Fruit fly (Drosophila melanogaster) whole organism, prepupa: ENCODE measurements around the gene CG44271.
A peak's percentile ranks its signal among the peaks of the same experiment; 100 is the strongest.

Experiments
- Blimp-1 ChIP-seq: fragments of 200-800 bp; sonication (Bioruptor generic); optimal IDR thresholded peaks from 3 replicates; lab custom pipeline; 2017; ENCODE audit warnings: missing biosample characterization, missing genetic modification characterization, mild to moderate bottlenecking, moderate library complexity, missing genetic modification reagents
- CG10631 ChIP-seq: fragments of 200-800 bp; sonication (Bioruptor generic); optimal IDR thresholded peaks from 2 replicates; lab custom pipeline; 2016; ENCODE audit warnings: missing biosample characterization, missing genetic modification characterization
- CG11762 ChIP-seq: fragments of 200-800 bp; sonication (Bioruptor generic); optimal IDR thresholded peaks from 3 replicates; lab custom pipeline; 2016; ENCODE audit warnings: missing biosample characterization, missing genetic modification characterization; ENCODE audit not compliant: insufficient read depth
- CG15336 ChIP-seq: fragments of 200-800 bp; sonication (Bioruptor generic); IDR thresholded peaks from 2 replicates; pipeline ENCODE4 v1.3.6; 2022; ENCODE audit warnings: missing biosample characterization, missing genetic modification characterization
- CG1621 ChIP-seq: fragments of 200-800 bp; sonication (Bioruptor generic); optimal IDR thresholded peaks from 3 replicates; lab custom pipeline; 2018; ENCODE audit warnings: missing biosample characterization, mild to moderate bottlenecking, missing genetic modification characterization
- CG16779 ChIP-seq: fragments of 200-800 bp; sonication (Bioruptor generic); optimal IDR thresholded peaks from 3 replicates; lab custom pipeline; 2017; ENCODE audit warnings: missing biosample characterization, mild to moderate bottlenecking, missing genetic modification characterization
- CG3032 ChIP-seq: fragments of 200-800 bp; optimal IDR thresholded peaks from 2 replicates; lab custom pipeline; 2019; ENCODE audit warnings: missing biosample characterization, mild to moderate bottlenecking, missing genetic modification characterization, moderate library complexity
- CG31627 ChIP-seq: fragments of 200-800 bp; sonication (Bioruptor generic); optimal IDR thresholded peaks from 3 replicates; lab custom pipeline; 2016; ENCODE audit warnings: missing biosample characterization, missing genetic modification characterization
- CG34406 ChIP-seq: fragments of 200-800 bp; sonication (Bioruptor generic); optimal IDR thresholded peaks from 3 replicates; lab custom pipeline; 2016; ENCODE audit warnings: missing biosample characterization, missing genetic modification characterization
- CG4318 ChIP-seq: fragments of 200-800 bp; sonication (Bioruptor generic); optimal IDR thresholded peaks from 3 replicates; lab custom pipeline; 2017; ENCODE audit warnings: missing biosample characterization, mild to moderate bottlenecking, missing genetic modification characterization
- CG6276 ChIP-seq: fragments of 200-800 bp; sonication (Bioruptor generic); optimal IDR thresholded peaks from 2 replicates; lab custom pipeline; 2017; ENCODE audit warnings: missing biosample characterization, mild to moderate bottlenecking, missing genetic modification characterization
- CG6792 ChIP-seq: fragments of 200-800 bp; sonication (Bioruptor generic); optimal IDR thresholded peaks from 3 replicates; lab custom pipeline; 2016; ENCODE audit warnings: missing biosample characterization, missing genetic modification characterization
- CG6808 ChIP-seq: fragments of 200-800 bp; sonication (Bioruptor generic); optimal IDR thresholded peaks from 3 replicates; lab custom pipeline; 2017; ENCODE audit warnings: missing biosample characterization, missing genetic modification characterization, mild to moderate bottlenecking, moderate library complexity, missing genetic modification reagents
- CG6854 ChIP-seq: fragments of 200-800 bp; sonication (Bioruptor generic); optimal IDR thresholded peaks from 2 replicates; lab custom pipeline; 2017; ENCODE audit warnings: missing biosample characterization, mild to moderate bottlenecking, missing genetic modification characterization
- CG7368 ChIP-seq: fragments of 200-800 bp; sonication (Bioruptor generic); optimal IDR thresholded peaks from 3 replicates; lab custom pipeline; 2016; ENCODE audit warnings: missing biosample characterization, missing genetic modification characterization
- CG8119 ChIP-seq: fragments of 200-800 bp; sonication (Bioruptor generic); IDR thresholded peaks from 3 replicates; pipeline ENCODE4 v1.3.6; 2022; ENCODE audit warnings: missing biosample characterization, missing genetic modification characterization
- CG8319 ChIP-seq: fragments of 200-800 bp; sonication (Bioruptor generic); optimal IDR thresholded peaks from 3 replicates; lab custom pipeline; 2016; ENCODE audit warnings: missing biosample characterization, missing genetic modification characterization
- CG8632 ChIP-seq: fragments of 200-800 bp; sonication (Bioruptor generic); optimal IDR thresholded peaks from 3 replicates; lab custom pipeline; 2016; ENCODE audit warnings: missing biosample characterization, missing genetic modification characterization
- CG9139 ChIP-seq: fragments of 200-800 bp; sonication (Bioruptor generic); optimal IDR thresholded peaks from 3 replicates; lab custom pipeline; 2017; ENCODE audit warnings: missing biosample characterization, mild to moderate bottlenecking, missing genetic modification characterization
- Eip75B ChIP-seq: fragments of 200-800 bp; sonication (Bioruptor generic); optimal IDR thresholded peaks from 3 replicates; lab custom pipeline; 2016; ENCODE audit warnings: missing biosample characterization, missing genetic modification characterization
- Eip93F ChIP-seq: fragments of 200-800 bp; sonication (Bioruptor generic); optimal IDR thresholded peaks from 2 replicates; lab custom pipeline; 2016; ENCODE audit warnings: missing biosample characterization, mild to moderate bottlenecking, missing genetic modification characterization
- Ets21C ChIP-seq: fragments of 200-800 bp; sonication (Bioruptor generic); optimal IDR thresholded peaks from 3 replicates; lab custom pipeline; 2016; ENCODE audit warnings: missing biosample characterization, missing genetic modification characterization
- Ets96B ChIP-seq: fragments of 200-800 bp; optimal IDR thresholded peaks from 2 replicates; lab custom pipeline; 2019; ENCODE audit warnings: missing biosample characterization, mild to moderate bottlenecking, missing genetic modification characterization, moderate library complexity
- Hr38 ChIP-seq: sonication (Bioruptor generic); optimal IDR thresholded peaks from 2 replicates; lab custom pipeline; 2016; ENCODE audit warnings: missing biosample characterization, missing genetic modification characterization
- Hr39 ChIP-seq: fragments of 200-800 bp; sonication (Bioruptor generic); optimal IDR thresholded peaks from 2 replicates; lab custom pipeline; 2016; ENCODE audit warnings: missing biosample characterization, missing genetic modification characterization
- Hr4 ChIP-seq: fragments of 200-800 bp; sonication (Bioruptor generic); optimal IDR thresholded peaks from 3 replicates; lab custom pipeline; 2016; ENCODE audit warnings: missing biosample characterization, missing genetic modification characterization
- Lpt ChIP-seq: fragments of 200-800 bp; sonication (Bioruptor generic); optimal IDR thresholded peaks from 3 replicates; lab custom pipeline; 2016; ENCODE audit warnings: missing biosample characterization, missing genetic modification characterization
- Met ChIP-seq: fragments of 200-800 bp; sonication (Bioruptor generic); optimal IDR thresholded peaks from 3 replicates; lab custom pipeline; 2016; ENCODE audit warnings: missing biosample characterization, missing genetic modification characterization
- OdsH ChIP-seq: fragments of 200-800 bp; sonication (Bioruptor generic); optimal IDR thresholded peaks from 3 replicates; lab custom pipeline; 2016; ENCODE audit warnings: missing biosample characterization, missing genetic modification characterization
- Smox ChIP-seq: fragments of 200-800 bp; sonication (Bioruptor generic); optimal IDR thresholded peaks from 3 replicates; lab custom pipeline; 2016; ENCODE audit warnings: missing biosample characterization, missing genetic modification characterization
- Sox14 ChIP-seq: fragments of 200-800 bp; sonication (Bioruptor generic); optimal IDR thresholded peaks from 3 replicates; lab custom pipeline; 2016; ENCODE audit warnings: missing biosample characterization, missing genetic modification characterization
- Sox15 ChIP-seq: fragments of 200-800 bp; sonication (Bioruptor generic); optimal IDR thresholded peaks from 3 replicates; lab custom pipeline; 2016; ENCODE audit warnings: missing biosample characterization, missing genetic modification characterization
- acj6 ChIP-seq: fragments of 200-800 bp; sonication (Bioruptor generic); optimal IDR thresholded peaks from 3 replicates; lab custom pipeline; 2016; ENCODE audit warnings: missing biosample characterization, missing genetic modification characterization
- cyc ChIP-seq: fragments of 200-800 bp; sonication (Bioruptor generic); optimal IDR thresholded peaks from 3 replicates; lab custom pipeline; 2016; ENCODE audit warnings: missing biosample characterization, missing genetic modification characterization
- dsx ChIP-seq: fragments of 200-800 bp; optimal IDR thresholded peaks from 3 replicates; lab custom pipeline; 2019; ENCODE audit warnings: missing biosample characterization, mild to moderate bottlenecking, missing genetic modification characterization, moderate library complexity; ENCODE audit not compliant: poor library complexity, severe bottlenecking
- eg ChIP-seq: fragments of 200-800 bp; sonication (Bioruptor generic); IDR thresholded peaks from 3 replicates; pipeline ENCODE4 v1.3.6; 2022; ENCODE audit warnings: missing biosample characterization, missing genetic modification characterization
- fd59A ChIP-seq: fragments of 200-800 bp; sonication (Bioruptor generic); optimal IDR thresholded peaks from 2 replicates; lab custom pipeline; 2017; ENCODE audit warnings: missing biosample characterization, mild to moderate bottlenecking, missing genetic modification characterization, missing genetic modification reagents
- fd85E ChIP-seq: fragments of 200-800 bp; sonication (Bioruptor generic); optimal IDR thresholded peaks from 3 replicates; lab custom pipeline; 2016; ENCODE audit warnings: missing biosample characterization, missing genetic modification characterization
- lz ChIP-seq: fragments of 200-800 bp; sonication (Bioruptor generic); optimal IDR thresholded peaks from 3 replicates; lab custom pipeline; 2016; ENCODE audit warnings: missing biosample characterization, missing genetic modification characterization
- net ChIP-seq: fragments of 200-800 bp; sonication (Bioruptor generic); optimal IDR thresholded peaks from 3 replicates; lab custom pipeline; 2016; ENCODE audit warnings: missing biosample characterization, missing genetic modification characterization
- pdm3 ChIP-seq: fragments of 200-800 bp; sonication (Bioruptor generic); optimal IDR thresholded peaks from 3 replicates; lab custom pipeline; 2016; ENCODE audit warnings: missing biosample characterization, missing genetic modification characterization
- salr ChIP-seq, 2 experiments: fragments of 200-800 bp; sonication (Bioruptor generic); optimal IDR thresholded peaks; 3 replicates each; lab custom pipeline; 2016 to 2018; ENCODE audit warnings: missing biosample characterization in 2 of 2, missing genetic modification characterization in 2 of 2, mild to moderate bottlenecking in 1 of 2
- spab ChIP-seq: fragments of 200-800 bp; sonication (Bioruptor generic); optimal IDR thresholded peaks from 2 replicates; lab custom pipeline; 2017; ENCODE audit warnings: missing biosample characterization, mild to moderate bottlenecking, missing genetic modification characterization, missing genetic modification reagents
- svp ChIP-seq: fragments of 200-800 bp; sonication (Bioruptor generic); peaks from one replicate; lab custom pipeline; 2016; ENCODE audit warnings: missing biosample characterization, missing genetic modification characterization
- vri ChIP-seq: fragments of 200-800 bp; sonication (Bioruptor generic); optimal IDR thresholded peaks from 3 replicates; lab custom pipeline; 2016; ENCODE audit warnings: missing biosample characterization, mild to moderate bottlenecking, missing genetic modification characterization

CG44271 gene

dm6 chr2L:6716921-6717320 lies 30.8 kb downstream of the CG44271 start:
- TF ChIP-seq Eip75B (GFP tag; lab: Kevin White, UChicago) (no peak), Met (GFP tag; lab: Kevin White, UChicago) (no peak), dsx (GFP tag; lab: Kevin White, UChicago) (no peak), CG10631 (no peak), Eip93F (GFP tag; lab: Kevin White, UChicago) (no peak), CG6808 (GFP tag; lab: Kevin White, UChicago) (no peak), Sox15 (no peak), lz (GFP tag; lab: Kevin White, UChicago) (no peak), CG1621 (tag; lab: Kevin White, UChicago) (no peak), CG8319 (no peak), OdsH (no peak), pdm3 (GFP tag; lab: Kevin White, UChicago) (no peak), CG31627 (GFP tag; lab: Kevin White, UChicago) (no peak), CG34406 (GFP tag; lab: Kevin White, UChicago) (no peak)

- TF ChIP-seq Hr4, result no peak
- TF ChIP-seq svp (GFP tag; lab: Kevin White, UChicago), result peak; percentile 96
These were observed 31.4 kb downstream of the CG44271 start, which contains the start of gene AkhR for dm6 chr2L:6716182-6716770. Gene AkhR, minus strand, starts transcription at chr2L:6716186.

- TF ChIP-seq CG15336 (GFP tag; lab: Robert Waterston, UW) (peak; percentile 19; the same call in 1 of the 2 replicates), net (GFP tag; lab: Kevin White, UChicago) (peak; percentile 4), Smox (no peak), salr (GFP tag; optimal IDR thresholded peaks at IDR 0.05; lab: Kevin White, UChicago) (no peak), Eip93F (GFP tag; lab: Kevin White, UChicago) (no peak), Ets21C (GFP tag; lab: Kevin White, UChicago) (no peak), CG8319 (no peak), CG8632 (GFP tag; lab: Kevin White, UChicago) (no peak), CG4318 (GFP tag; lab: Kevin White, UChicago) (no peak), Blimp-1 (GFP tag; lab: Kevin White, UChicago) (no peak), fd85E (GFP tag; lab: Kevin White, UChicago) (no peak), fd59A (GFP tag; lab: Kevin White, UChicago) (no peak), CG8119 (peak; percentile 13; the same call in 1 of the 3 replicates), Sox15 (no peak), CG7368 (GFP tag; lab: Kevin White, UChicago) (no peak), svp (GFP tag; lab: Kevin White, UChicago) (peak; percentile 64), Lpt (GFP tag; lab: Kevin White, UChicago) (no peak), CG16779 (tag; lab: Kevin White, UChicago) (no peak), vri (GFP tag; lab: Kevin White, UChicago) (no peak), acj6 (GFP tag; lab: Kevin White, UChicago) (peak; percentile 28), CG3032 (tag; lab: Kevin White, UChicago) (no peak), CG1621 (tag; lab: Kevin White, UChicago) (peak; percentile 36), CG11762 (GFP tag; lab: Kevin White, UChicago) (no peak), Sox14 (GFP tag; lab: Kevin White, UChicago) (no peak), CG34406 (GFP tag; lab: Kevin White, UChicago) (peak; percentile 7), CG9139 (GFP tag; lab: Kevin White, UChicago) (peak; percentile 7), Hr38 (GFP tag; lab: Kevin White, UChicago) (no peak), CG6808 (GFP tag; lab: Kevin White, UChicago) (peak; percentile 4), CG6792 (GFP tag; lab: Kevin White, UChicago) (no peak), cyc (no peak), Ets96B (no peak), CG31627 (GFP tag; lab: Kevin White, UChicago) (no peak), CG6854 (no peak), Hr4 (no peak), Hr39 (GFP tag; lab: Kevin White, UChicago) (no peak), CG6276 (GFP tag; lab: Kevin White, UChicago) (no peak), Eip75B (GFP tag; lab: Kevin White, UChicago) (no peak), Met (GFP tag; lab: Kevin White, UChicago) (peak; percentile 27), eg (no peak), spab (GFP tag; lab: Kevin White, UChicago) (no peak)
These were observed 38.6 kb downstream of the CG44271 start, which contains the start of gene Tsp for dm6 chr2L:6708997-6709662. Gene Tsp, minus strand, starts transcription at chr2L:6709086.
